Fruit fly (Drosophila melanogaster): ENCODE data around the gene CG34133.

The CG34133 gene

dm6 chr3R:29857228-29857627 lies 11.9 kb upstream of the CG34133 start, which contains the start of gene dgt1 (continued):
- TF ChIP-seq Dfd (GFP tag; optimal IDR thresholded peaks at IDR 0.05) (no peak), yki (optimal IDR thresholded peaks at IDR 0.05) (no peak), gcm2 (GFP tag; optimal IDR thresholded peaks at IDR 0.05) (no peak), CG17612 (GFP tag; IDR thresholded peaks at IDR 0.05) (no peak), dimm (GFP tag; IDR thresholded peaks at IDR 0.05) (no peak), run (tag; optimal IDR thresholded peaks at IDR 0.05) (no peak), fd96Cb (tag; optimal IDR thresholded peaks at IDR 0.05) (no peak), D19A (tag; optimal IDR thresholded peaks at IDR 0.05) (no peak), Adf1 (GFP tag; IDR thresholded peaks at IDR 0.05) (no peak), Antp (GFP tag; optimal IDR thresholded peaks at IDR 0.05) (no peak), Deaf1 (tag; optimal IDR thresholded peaks at IDR 0.05) (no peak), CG17829 (tag; optimal IDR thresholded peaks at IDR 0.05) (peak; percentile 41), gce (GFP tag; IDR thresholded peaks at IDR 0.05) (no peak), CG17568 (GFP tag; optimal IDR thresholded peaks at IDR 0.05) (no peak), dmrt11E (tag; optimal IDR thresholded peaks at IDR 0.05) (no peak), Six4 (GFP tag; optimal IDR thresholded peaks at IDR 0.05) (no peak), cwo (GFP tag; optimal IDR thresholded peaks at IDR 0.05) (no peak), Opbp (GFP tag; IDR thresholded peaks at IDR 0.05; ENCODE audit: partially characterized antibody) (peak; percentile 58; the same call in 1 of the 3 replicates), chif (GFP tag; optimal IDR thresholded peaks at IDR 0.05) (no peak), CG16779 (GFP tag; IDR thresholded peaks at IDR 0.05) (no peak), Chrac-16 (GFP tag; optimal IDR thresholded peaks at IDR 0.05) (no peak), CG14667 (GFP tag; IDR thresholded peaks at IDR 0.05) (no peak), Sry-δ (GFP tag; optimal IDR thresholded peaks at IDR 0.05) (peak; percentile 20), Side (GFP tag; optimal IDR thresholded peaks at IDR 0.05) (no peak), CkIIα-i1 (GFP tag; IDR thresholded peaks at IDR 0.05) (no peak), Dbx (GFP tag; IDR thresholded peaks at IDR 0.05) (no peak), CG7745 (tag; optimal IDR thresholded peaks at IDR 0.05) (no peak), Ravus (GFP tag; IDR thresholded peaks at IDR 0.05) (no peak), Optix (GFP tag; IDR thresholded peaks at IDR 0.05) (no peak), CG2120 (GFP tag; optimal IDR thresholded peaks at IDR 0.05) (no peak), CG18619 (GFP tag; optimal IDR thresholded peaks at IDR 0.05) (no peak), Dp (GFP tag; optimal IDR thresholded peaks at IDR 0.05) (peak; percentile 93), slou (GFP tag; optimal IDR thresholded peaks at IDR 0.05) (no peak), CG32772 (GFP tag; IDR thresholded peaks at IDR 0.05) (no peak), sc (optimal IDR thresholded peaks at IDR 0.05) (no peak), sc (GFP tag; optimal IDR thresholded peaks at IDR 0.05) (no peak), gt (GFP tag; IDR thresholded peaks at IDR 0.05) (no peak), klu (GFP tag; IDR thresholded peaks at IDR 0.05) (no peak), wek (GFP tag; optimal IDR thresholded peaks at IDR 0.05) (no peak), CG17328 (GFP tag; IDR thresholded peaks at IDR 0.05) (0 out of 2 replicates have a peak, but pooled peaks have one; percentile 10), zfh2 (GFP tag; optimal IDR thresholded peaks at IDR 0.05) (no peak), Fer2 (tag; optimal IDR thresholded peaks at IDR 0.05) (no peak), Dip2 (GFP tag; IDR thresholded peaks at IDR 0.05) (no peak), Xrp1 (GFP tag; IDR thresholded peaks at IDR 0.05) (no peak), zf30C (GFP tag; optimal IDR thresholded peaks at IDR 0.05) (no peak), chinmo (GFP tag; IDR thresholded peaks at IDR 0.05; ENCODE audit: partially characterized antibody) (no peak), CG2116 (GFP tag; optimal IDR thresholded peaks at IDR 0.05) (peak; percentile 29), CG9797 (GFP tag; optimal IDR thresholded peaks at IDR 0.05) (peak; percentile 88), CG6254 (GFP tag; optimal IDR thresholded peaks at IDR 0.05) (no peak), B-H1 (GFP tag; IDR thresholded peaks at IDR 0.05) (no peak), CG31441 (GFP tag; IDR thresholded peaks at IDR 0.05) (no peak), lbe (GFP tag; optimal IDR thresholded peaks at IDR 0.05) (no peak), bcd (GFP tag; optimal IDR thresholded peaks at IDR 0.05) (no peak)
